Worm (Caenorhabditis elegans) whole organism, late embryonic: Measurements from ENCODE around the gene cyp-33B1.

Experiments used
- C08G9.2 ChIP-seq: sonication (generic microtip); optimal IDR thresholded peaks from 2 replicates; lab custom pipeline; 2016; ENCODE audit warnings: mild to moderate bottlenecking, missing genetic modification characterization, moderate library complexity, missing compliant biosample characterization
- ama-1 ChIP-seq: fragments of 150-350 bp; optimal IDR thresholded peaks from 2 replicates; lab custom pipeline; 2014
- ceh-22 ChIP-seq: sonication (generic microtip); optimal IDR thresholded peaks from 2 replicates; lab custom pipeline; 2017; ENCODE audit warnings: missing biosample characterization, missing genetic modification characterization
- ceh-9 ChIP-seq: sonication (generic microtip); optimal IDR thresholded peaks from 2 replicates; lab custom pipeline; 2016; ENCODE audit warnings: mild to moderate bottlenecking, missing genetic modification characterization, inconsistent platforms, missing compliant biosample characterization
- elt-2 ChIP-seq: sonication (generic microtip); optimal IDR thresholded peaks from 2 replicates; lab custom pipeline; 2016; ENCODE audit warnings: missing genetic modification reagents, missing genetic modification characterization, missing compliant biosample characterization
- hlh-15 ChIP-seq: sonication (generic microtip); optimal IDR thresholded peaks from 2 replicates; lab custom pipeline; 2016; ENCODE audit warnings: missing genetic modification characterization, missing compliant biosample characterization
- hlh-30 ChIP-seq: sonication (generic microtip); optimal IDR thresholded peaks from 2 replicates; lab custom pipeline; 2017; ENCODE audit warnings: antibody characterized with exemption, missing genetic modification characterization, missing compliant biosample characterization; ENCODE audit not compliant: insufficient read depth
- nfya-1 ChIP-seq: sonication (generic microtip); optimal IDR thresholded peaks from 2 replicates; lab custom pipeline; 2017; ENCODE audit warnings: missing genetic modification characterization, mild to moderate bottlenecking, missing compliant biosample characterization, antibody characterized with exemption, moderate library complexity
- nhr-11 ChIP-seq: fragments of 150-350 bp; optimal IDR thresholded peaks from 2 replicates; lab custom pipeline; 2014; ENCODE audit warnings: missing biosample characterization, missing genetic modification characterization
- pha-2 ChIP-seq: sonication (generic microtip); optimal IDR thresholded peaks from 2 replicates; lab custom pipeline; 2017; ENCODE audit warnings: mild to moderate bottlenecking, missing genetic modification characterization, missing compliant biosample characterization
- pha-4 ChIP-seq: fragments of 150-350 bp; optimal IDR thresholded peaks from 2 replicates; lab custom pipeline; 2018; ENCODE audit warnings: missing biosample characterization, missing genetic modification reagents, missing genetic modification characterization
- rnt-1 ChIP-seq: sonication (generic microtip); optimal IDR thresholded peaks from 2 replicates; lab custom pipeline; 2016; ENCODE audit warnings: missing genetic modification characterization, missing compliant biosample characterization
- unc-42 ChIP-seq: sonication (generic microtip); optimal IDR thresholded peaks from 2 replicates; lab custom pipeline; 2016; ENCODE audit warnings: missing genotype, missing genetic modification characterization, missing compliant biosample characterization

ce11 chrV:9065915-9066314, 24.8 kb downstream of the cyp-33B1 start:
- no peak for TF ChIP-seq elt-2 (tag; lab: Kevin White, UChicago)
- no peak for TF ChIP-seq C08G9.2 (tag; lab: Kevin White, UChicago)
- no peak for TF ChIP-seq nfya-1 (tag; lab: Kevin White, UChicago)
- no peak for TF ChIP-seq ama-1 (lab: Kevin White, UChicago)
- no peak for TF ChIP-seq rnt-1 (tag; lab: Kevin White, UChicago)
- TF ChIP-seq hlh-30, result no peak
- no peak for TF ChIP-seq hlh-15 (tag; lab: Kevin White, UChicago)
- no peak for TF ChIP-seq ceh-22
- TF ChIP-seq nhr-11, result no peak
- no peak for TF ChIP-seq pha-2 (tag; lab: Kevin White, UChicago)
- no peak for TF ChIP-seq ceh-9 (tag; lab: Kevin White, UChicago)
- no peak for TF ChIP-seq unc-42 (tag; lab: Kevin White, UChicago)
- no peak for TF ChIP-seq pha-4 (tag; lab: Kevin White, UChicago)
